Worm (Caenorhabditis elegans): ENCODE measurements around the gene unc-17.

The unc-17 gene

ce11 chrIV:3646338-3647154 lies 22.0 kb upstream of the unc-17 start:
- TF ChIP-seq unc-62 (GFP tag; optimal IDR thresholded peaks at IDR 0.05), result no peak

- no peak for TF ChIP-seq unc-62 (GFP tag; optimal IDR thresholded peaks at IDR 0.05)
These were observed 21.0 kb upstream of the unc-17 start for ce11 chrIV:3645487-3645886.

DNA sequence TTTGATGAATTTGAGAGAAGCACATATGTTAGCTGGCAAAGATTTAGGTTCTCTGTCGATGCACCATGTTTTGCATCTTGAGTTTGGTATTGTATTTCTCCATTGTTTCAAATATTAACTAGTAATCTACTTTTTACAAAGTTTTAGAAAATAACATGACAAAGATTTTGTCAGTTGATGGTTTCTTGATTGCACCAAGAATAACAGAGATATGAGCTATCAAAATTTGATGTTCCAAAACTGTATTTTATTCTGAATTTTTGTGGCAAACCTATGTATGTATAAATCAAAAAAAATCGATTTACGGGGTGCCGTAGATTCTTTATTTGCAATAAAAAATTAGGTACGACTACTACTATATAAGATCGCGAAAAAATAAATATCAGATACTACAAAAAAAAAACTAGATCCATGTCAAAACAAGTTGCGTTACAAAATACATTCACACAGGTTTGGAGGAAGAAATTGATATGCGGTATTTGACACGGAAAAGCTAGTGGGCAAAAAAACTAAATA lies 20.4 kb upstream of the unc-17 start:
- no peak for TF ChIP-seq unc-62 (GFP tag; optimal IDR thresholded peaks at IDR 0.05)

DNA sequence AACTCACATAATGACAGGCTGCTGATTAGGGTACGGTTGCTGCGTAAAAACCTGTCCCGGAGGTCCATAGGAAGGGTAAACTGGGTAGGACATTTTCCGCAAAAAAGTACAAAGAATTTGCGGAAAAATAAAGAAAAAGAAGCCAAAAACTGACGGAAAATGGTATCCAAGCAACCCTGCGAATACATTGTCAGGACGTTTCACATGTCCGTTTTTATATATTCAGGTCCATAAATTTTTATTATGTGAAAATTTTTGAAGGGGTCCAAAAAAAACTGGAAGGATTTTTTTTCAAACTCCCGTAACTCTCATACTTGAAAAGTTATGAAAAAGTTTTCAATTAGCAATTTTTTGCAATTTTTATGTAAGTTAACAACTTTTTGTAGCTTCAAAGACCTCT lies 17.7 kb upstream of the unc-17 start, which contains the start of gene CC8.3:
TSS of gene CC8.3 (minus strand) at position 101 of the 400 bp plus-strand sequence.
- no peak for TF ChIP-seq unc-62 (GFP tag; optimal IDR thresholded peaks at IDR 0.05)

- no peak for TF ChIP-seq unc-62 (GFP tag; optimal IDR thresholded peaks at IDR 0.05)
These were observed 13.9 kb upstream of the unc-17 start for ce11 chrIV:3638250-3638926.

- no peak for TF ChIP-seq unc-62 (GFP tag; optimal IDR thresholded peaks at IDR 0.05)
These were observed 12.1 kb upstream of the unc-17 start, which contains the start of gene madf-9 for ce11 chrIV:3636528-3637129. Gene madf-9, plus strand, starts transcription at chrIV:3637079.

DNA sequence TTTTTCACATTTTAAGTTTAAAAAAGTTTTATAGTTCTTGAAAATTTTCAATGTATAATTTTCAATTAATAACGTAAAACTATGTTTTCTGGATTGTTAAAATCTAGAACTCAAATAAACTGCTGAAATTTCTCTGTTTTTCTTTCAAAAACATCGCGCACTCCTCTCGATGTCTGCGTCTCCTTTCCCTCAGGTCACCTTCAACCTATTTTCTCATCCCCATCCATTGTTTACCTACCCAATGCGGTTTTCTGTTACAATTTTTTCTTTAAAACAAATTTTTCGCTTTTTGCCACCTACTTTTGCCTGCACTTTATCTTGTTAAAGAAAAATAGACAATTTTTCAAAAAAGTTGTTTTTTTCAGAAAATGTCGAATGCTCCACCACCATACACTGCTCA lies 8.8 kb upstream of the unc-17 start, which contains the start of gene ZC416.2:
TSS of gene ZC416.2 (plus strand) at position 366 of the 400 bp plus-strand sequence.
- no peak for TF ChIP-seq unc-62 (GFP tag; optimal IDR thresholded peaks at IDR 0.05)

- no peak for TF ChIP-seq unc-62 (GFP tag; optimal IDR thresholded peaks at IDR 0.05)
These were observed 8.0 kb upstream of the unc-17 start for ce11 chrIV:3632475-3632874.

- no peak for TF ChIP-seq unc-62 (GFP tag; optimal IDR thresholded peaks at IDR 0.05)
These were observed 4.6 kb upstream of the unc-17 start for ce11 chrIV:3628896-3629641.

ce11 chrIV:3626447-3626846 lies 1.9 kb upstream of the unc-17 start:
- no peak for TF ChIP-seq unc-62 (GFP tag; optimal IDR thresholded peaks at IDR 0.05)

DNA sequence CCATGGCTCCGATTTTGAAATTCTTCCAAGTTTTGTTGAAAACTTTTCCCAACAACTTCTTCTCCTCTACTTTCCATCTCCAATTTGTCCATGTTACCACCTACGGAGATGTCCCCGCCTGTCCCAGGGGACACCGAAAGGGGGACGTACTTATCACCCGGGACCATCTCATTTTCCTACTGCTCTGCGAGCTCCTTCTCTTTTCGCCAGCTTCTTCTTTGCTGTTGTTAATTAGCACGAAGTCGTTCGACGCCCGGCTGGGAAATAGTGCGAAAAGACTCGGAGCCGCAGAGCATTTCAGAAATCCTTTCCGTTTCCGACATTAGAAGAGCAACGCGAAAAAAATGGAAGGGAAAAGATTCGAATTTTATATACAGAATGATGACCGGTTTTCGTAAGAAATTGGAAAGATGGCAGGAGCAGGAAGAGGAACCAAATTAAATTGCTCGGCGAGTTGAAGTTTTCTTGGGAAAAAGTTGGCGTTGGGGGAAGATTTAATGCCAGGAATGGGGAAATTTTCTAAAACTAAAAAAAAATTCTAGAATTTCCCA lies 2.6 kb downstream of the unc-17 start:
- TF ChIP-seq unc-62 (GFP tag; optimal IDR thresholded peaks at IDR 0.05), result no peak

DNA sequence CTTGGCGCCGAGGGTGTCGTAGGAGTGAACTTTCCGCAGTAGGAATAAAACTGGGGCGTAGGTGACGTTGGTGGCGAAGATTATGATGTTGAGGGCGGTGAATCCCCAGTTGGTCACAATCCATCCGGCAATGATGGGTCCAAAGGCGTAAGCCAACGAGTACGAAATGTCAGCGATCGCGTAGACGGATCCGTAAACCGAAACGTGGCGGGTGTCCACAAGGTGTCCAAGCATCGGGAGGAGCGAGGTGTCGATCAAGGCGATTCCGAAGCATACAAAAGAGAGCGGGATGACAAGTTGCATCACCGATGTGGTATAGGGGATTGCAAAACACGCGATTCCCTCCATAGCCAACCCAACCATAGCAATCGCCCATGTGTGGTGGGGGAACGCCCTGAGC lies 5.8 kb downstream of the unc-17 start:
- TF ChIP-seq unc-62 (GFP tag; optimal IDR thresholded peaks at IDR 0.05), result no peak

DNA sequence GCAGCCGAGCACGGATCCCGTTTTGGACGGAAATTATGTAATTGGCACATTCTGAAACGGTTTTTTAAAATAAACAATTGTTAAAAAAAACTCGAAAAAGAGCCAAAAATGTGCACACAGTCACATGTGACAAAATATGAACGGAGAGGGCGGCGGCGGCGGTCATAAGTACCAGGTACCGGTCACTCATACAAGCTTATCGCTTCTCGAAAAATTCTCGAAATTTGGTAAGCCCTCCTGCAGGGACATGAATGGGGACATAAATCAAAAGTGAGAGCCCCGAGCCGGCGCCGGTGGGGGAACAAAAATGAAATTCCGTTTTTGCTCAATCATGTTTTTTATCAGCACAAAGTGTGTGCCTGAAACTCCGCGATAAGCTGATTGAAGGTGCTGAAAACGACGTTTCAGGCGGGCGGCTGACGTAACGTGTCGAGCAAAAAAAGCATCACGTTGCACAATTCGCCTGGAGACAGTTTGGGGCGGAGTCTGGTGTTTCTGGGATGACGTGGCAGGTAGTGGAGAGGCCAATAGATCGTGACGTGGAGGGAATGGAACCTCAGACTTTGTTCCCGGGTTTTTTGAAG lies 11.4 kb downstream of the unc-17 start, which contains the start of gene ltah-1.2:
TSS of gene ltah-1.2 (minus strand) at position 51 of the 584 bp plus-strand sequence.
- no peak for TF ChIP-seq unc-62 (GFP tag; optimal IDR thresholded peaks at IDR 0.05)

DNA sequence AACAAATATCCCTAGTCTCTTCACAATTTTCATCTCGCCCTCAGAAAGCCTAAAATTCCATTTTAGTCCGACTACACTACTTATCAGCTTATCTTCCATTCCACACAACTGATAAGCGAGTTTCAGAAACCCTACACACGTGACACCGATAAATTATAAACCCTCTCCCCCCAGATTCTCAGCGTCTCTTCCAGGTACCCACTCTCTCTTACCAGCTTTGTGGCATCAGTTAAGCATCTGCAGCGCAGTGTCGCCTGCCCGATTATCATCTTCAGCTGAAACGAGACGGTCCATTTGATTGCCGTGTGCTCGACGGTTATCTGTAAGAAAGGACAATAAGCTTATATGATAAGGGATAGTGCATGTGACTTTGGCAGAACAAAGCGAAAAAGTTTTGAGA lies 12.7 kb downstream of the unc-17 start:
- no peak for TF ChIP-seq unc-62 (GFP tag; optimal IDR thresholded peaks at IDR 0.05)

- TF ChIP-seq unc-62 (GFP tag; optimal IDR thresholded peaks at IDR 0.05), result no peak
These were observed 13.5 kb downstream of the unc-17 start for ce11 chrIV:3610987-3611386.

Measured in whole organism, dauer.